Fruit fly (Drosophila melanogaster) whole organism, wandering third instar larva: ENCODE data around the gene CG11889.

Experiments
- Abd-B ChIP-seq: fragments of >200 bp; optimal IDR thresholded peaks from 2 replicates; lab custom pipeline; 2017; ENCODE audit warnings: missing biosample characterization, missing genetic modification characterization
- CG9705 ChIP-seq: fragments of 200-800 bp; sonication (Bioruptor generic); optimal IDR thresholded peaks from 2 replicates; lab custom pipeline; 2018; ENCODE audit warnings: missing biosample characterization, mild to moderate bottlenecking, missing genetic modification characterization
- Dif ChIP-seq: fragments of 200-275, 200-300 bp; sonication (Bioruptor generic); optimal IDR thresholded peaks from 2 replicates; lab custom pipeline; 2018; ENCODE audit warnings: missing biosample characterization, missing genetic modification characterization; ENCODE audit not compliant: partially characterized antibody
- HLH106 ChIP-seq: fragments of 200-800 bp; optimal IDR thresholded peaks from 3 replicates; lab custom pipeline; 2019; ENCODE audit warnings: missing biosample characterization, mild to moderate bottlenecking, missing genetic modification characterization, moderate library complexity
- foxo ChIP-seq, 2 experiments: fragments of 200-800 bp; sonication (Bioruptor generic); optimal IDR thresholded peaks; 2 replicates in 1 of 2; 3 replicates in 1 of 2; lab custom pipeline; 2016 to 2017; ENCODE audit warnings: missing biosample characterization in 2 of 2, missing genetic modification characterization in 2 of 2
- pan ChIP-seq: fragments of >200 bp; optimal IDR thresholded peaks from 2 replicates; lab custom pipeline; 2017
- rgr ChIP-seq: fragments of 200-800 bp; sonication (Bioruptor generic); optimal IDR thresholded peaks from 3 replicates; lab custom pipeline; 2016; ENCODE audit warnings: missing biosample characterization, mild to moderate bottlenecking, missing genetic modification characterization

- no peak for TF ChIP-seq rgr
- TF ChIP-seq HLH106 (tag; lab: Kevin White, UChicago): no peak
- no peak for TF ChIP-seq Dif
- TF ChIP-seq foxo (GFP tag; optimal IDR thresholded peaks at IDR 0.05; lab: Kevin White, UChicago): no peak
- no peak for TF ChIP-seq CG9705 (GFP tag; lab: Kevin White, UChicago)
- TF ChIP-seq pan (lab: Kevin White, UChicago): no peak
- no peak for TF ChIP-seq Abd-B (GFP tag; lab: Kevin White, UChicago)
Measured at dm6 chr3R:25320051-25320705, 50.2 kb downstream of the CG11889 start, which contains the start of gene CG10560.
